Worm (Caenorhabditis elegans) whole organism, mixed stage, embryonic: ENCODE data around the gene Y104H12D.2.

ENCODE experiments used
- elt-3 ChIP-seq: fragments of 150-350 bp; optimal IDR thresholded peaks from 2 replicates; lab custom pipeline; 2014; ENCODE audit warnings: missing biosample characterization, missing genetic modification characterization
- lsy-2 ChIP-seq: fragments of 150-350 bp; optimal IDR thresholded peaks from 2 replicates; lab custom pipeline; 2014; ENCODE audit warnings: missing biosample characterization, missing genetic modification characterization
- unc-39 ChIP-seq: fragments of 150-350 bp; optimal IDR thresholded peaks from 2 replicates; lab custom pipeline; 2014; ENCODE audit warnings: missing biosample characterization, missing genetic modification characterization

DNA sequence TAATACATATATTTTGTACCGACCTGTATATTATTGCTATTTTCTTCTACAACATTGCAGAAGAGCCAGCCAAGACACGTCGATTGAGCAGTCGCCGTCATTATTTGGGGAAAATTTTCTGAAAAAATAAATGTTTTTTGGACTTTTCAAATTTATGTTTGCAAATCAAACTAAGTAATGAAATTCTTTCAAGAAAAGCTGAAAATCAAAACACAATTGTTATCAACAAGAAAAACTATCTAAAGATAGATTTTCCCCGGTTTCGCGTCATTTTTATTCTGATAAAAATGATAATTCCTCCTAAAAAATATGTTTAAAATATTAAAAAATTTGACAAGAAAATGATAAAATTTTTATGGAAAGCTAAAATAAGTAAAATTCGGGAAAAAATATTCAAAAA is 19.9 kb upstream of the Y104H12D.2 start, which contains the start of gene C50A2.3:
- TF ChIP-seq lsy-2 (tag; lab: Kevin White, UChicago) (no peak), unc-39 (tag; lab: Kevin White, UChicago) (no peak), elt-3 (no peak)
